Worm (Caenorhabditis elegans) whole organism, L4 larva: ENCODE measurements around the gene srlf-33.

Source experiments
- ZK337.2 ChIP-seq: fragments of 200-800 bp; sonication (Bioruptor generic); IDR thresholded peaks from 2 replicates; pipeline ENCODE4 v1.3.6; 2022; ENCODE audit warnings: missing genetic modification reagents, missing genetic modification characterization, missing compliant biosample characterization
- ZK546.5 ChIP-seq, 2 experiments: sonication (generic microtip); optimal IDR thresholded peaks; 2 replicates each; lab custom pipeline; 2017; ENCODE audit warnings: missing biosample characterization in 2 of 2, missing genetic modification characterization in 2 of 2
- ama-1 ChIP-seq: fragments of 150-350 bp; optimal IDR thresholded peaks from 2 replicates; lab custom pipeline; 2014; ENCODE audit warnings: inconsistent platforms, mixed read lengths
- ces-1 ChIP-seq: fragments of 150-350 bp; sonication (generic microtip); optimal IDR thresholded peaks from 4 replicates; lab custom pipeline; 2014; ENCODE audit warnings: missing biosample characterization, missing genetic modification reagents, missing genetic modification characterization
- duxl-1 ChIP-seq: sonication (generic microtip); optimal IDR thresholded peaks from 2 replicates; lab custom pipeline; 2016; ENCODE audit warnings: mild to moderate bottlenecking, missing genetic modification characterization, moderate library complexity, missing compliant biosample characterization; ENCODE audit not compliant: poor library complexity
- lin-39 ChIP-seq: fragments of 150-350 bp; optimal IDR thresholded peaks from 2 replicates; lab custom pipeline; 2014; ENCODE audit warnings: missing biosample characterization, missing genetic modification reagents, missing genetic modification characterization
- php-3 ChIP-seq: fragments of 200-800 bp; sonication (Bioruptor generic); IDR thresholded peaks from 2 replicates; pipeline ENCODE4 v1.3.6; 2022; ENCODE audit warnings: missing genetic modification reagents, missing genetic modification characterization, missing compliant biosample characterization

DNA sequence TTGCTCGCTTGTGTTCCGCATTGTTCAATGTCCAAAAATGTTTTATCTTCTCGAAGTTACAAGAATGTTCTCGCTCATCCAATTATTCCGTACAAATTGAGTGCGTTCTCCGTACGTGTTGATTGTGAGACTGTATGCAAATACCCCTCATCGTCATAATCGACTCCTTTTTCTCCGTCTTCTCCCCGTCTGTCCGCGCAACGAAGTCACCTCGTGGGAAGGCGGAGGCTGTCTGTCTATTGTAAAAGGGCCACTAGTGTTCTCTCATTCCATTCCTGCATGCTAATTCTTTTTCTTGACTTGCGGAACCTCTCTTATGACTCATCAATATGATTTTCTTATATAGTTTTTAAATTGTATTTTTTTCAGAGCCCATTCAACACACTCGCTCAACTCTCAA lies 44.9 kb upstream of the srlf-33 start, which contains the start of gene ZK829.9:
- TF ChIP-seq php-3 (GFP tag; lab: Robert Waterston, UW) = no peak
- TF ChIP-seq duxl-1 (tag; lab: Kevin White, UChicago) = no peak
- no peak for TF ChIP-seq ama-1 (lab: Kevin White, UChicago)
- TF ChIP-seq ces-1 = no peak
- no peak for TF ChIP-seq lin-39 (tag; lab: Kevin White, UChicago)
- TF ChIP-seq ZK546.5 (tag; optimal IDR thresholded peaks at IDR 0.05; lab: Kevin White, UChicago) = no peak
- TF ChIP-seq ZK337.2 (GFP tag; lab: Robert Waterston, UW) = no peak
